Worm (Caenorhabditis elegans) whole organism, L1 larva: Measurements from ENCODE around the gene del-5.

Experiments
- C04F5.9 ChIP-seq: sonication (generic microtip); optimal IDR thresholded peaks from 2 replicates; lab custom pipeline; 2016; ENCODE audit warnings: missing genetic modification characterization, missing compliant biosample characterization
- C16A3.4 ChIP-seq: fragments of 150-350 bp; optimal IDR thresholded peaks from 2 replicates; lab custom pipeline; 2014; ENCODE audit warnings: missing biosample characterization, missing genetic modification characterization
- C34B4.2 ChIP-seq: sonication (generic microtip); optimal IDR thresholded peaks from 2 replicates; lab custom pipeline; 2017; ENCODE audit warnings: mild to moderate bottlenecking, missing genetic modification characterization, missing compliant biosample characterization
- F16B12.6 ChIP-seq: fragments of 150-350 bp; optimal IDR thresholded peaks from 2 replicates; lab custom pipeline; 2014; ENCODE audit warnings: missing biosample characterization, missing genetic modification characterization
- Y116A8C.19 ChIP-seq: sonication (generic microtip); optimal IDR thresholded peaks from 2 replicates; lab custom pipeline; 2016; ENCODE audit warnings: missing compliant biosample characterization, missing genetic modification characterization, borderline replicate concordance
- aly-2 ChIP-seq: fragments of 150-350 bp; optimal IDR thresholded peaks from 2 replicates; lab custom pipeline; 2014; ENCODE audit warnings: missing biosample characterization, missing genetic modification characterization
- blmp-1 ChIP-seq: fragments of 150-350 bp; optimal IDR thresholded peaks from 2 replicates; lab custom pipeline; 2014; ENCODE audit warnings: missing biosample characterization, missing genetic modification characterization
- ceh-63 ChIP-seq: fragments of 200-800 bp; sonication (Bioruptor generic); optimal IDR thresholded peaks from 2 replicates; lab custom pipeline; 2018; ENCODE audit warnings: mild to moderate bottlenecking, missing genetic modification characterization, missing compliant biosample characterization
- ceh-8 ChIP-seq: fragments of 200-800 bp; sonication (Bioruptor generic); optimal IDR thresholded peaks from 2 replicates; lab custom pipeline; 2018; ENCODE audit warnings: mild to moderate bottlenecking, missing genetic modification characterization, moderate library complexity, missing compliant biosample characterization
- ceh-90 ChIP-seq: sonication (generic microtip); optimal IDR thresholded peaks from 2 replicates; lab custom pipeline; 2016; ENCODE audit warnings: missing genetic modification characterization, missing compliant biosample characterization
- dpl-1 ChIP-seq, 3 experiments: fragments of 150-350 bp in 2 of 3; sonication (generic microtip) in 1 of 3; optimal IDR thresholded peaks; 2 replicates each; lab custom pipeline; 2014 to 2017; ENCODE audit warnings: missing biosample characterization in 3 of 3, missing genetic modification characterization in 3 of 3, missing genetic modification reagents in 3 of 3
- dsc-1 ChIP-seq: sonication (generic microtip); optimal IDR thresholded peaks from 2 replicates; lab custom pipeline; 2016; ENCODE audit warnings: mild to moderate bottlenecking, missing genetic modification characterization, missing compliant biosample characterization
- egl-27 ChIP-seq, 2 experiments: fragments of 150-350 bp in 1 of 2; sonication (generic microtip); optimal IDR thresholded peaks; 3 replicates each; lab custom pipeline; 2017 to 2018; ENCODE audit warnings: missing biosample characterization in 2 of 2, missing genetic modification characterization in 2 of 2, missing genetic modification reagents in 2 of 2
- elt-3 ChIP-seq, 6 experiments: fragments of 150-350 bp in 1 of 6; sonication (generic microtip); optimal IDR thresholded peaks; 2 replicates each; lab custom pipeline; 2017 to 2018; ENCODE audit warnings: missing biosample characterization in 6 of 6, missing genetic modification characterization in 6 of 6, inconsistent platforms in 1 of 6
- ets-5 ChIP-seq: fragments of 200-800 bp; sonication (Bioruptor generic); IDR thresholded peaks from 2 replicates; pipeline ENCODE4 v1.3.6; 2022; ENCODE audit warnings: missing genetic modification characterization, missing compliant biosample characterization
- fkh-10 ChIP-seq: sonication (generic microtip); optimal IDR thresholded peaks from 2 replicates; lab custom pipeline; 2017; ENCODE audit warnings: missing biosample characterization, missing genetic modification reagents, missing genetic modification characterization
- fkh-4 ChIP-seq: sonication (generic microtip); optimal IDR thresholded peaks from 2 replicates; lab custom pipeline; 2016; ENCODE audit warnings: missing compliant biosample characterization, missing genetic modification characterization, borderline replicate concordance
- fkh-8 ChIP-seq: sonication (generic microtip); optimal IDR thresholded peaks from 2 replicates; lab custom pipeline; 2016; ENCODE audit warnings: mild to moderate bottlenecking, missing genetic modification characterization, missing compliant biosample characterization
- grh-1 ChIP-seq: fragments of 200-800 bp; sonication (Bioruptor generic); IDR thresholded peaks from 2 replicates; pipeline ENCODE4 v1.3.6; 2022; ENCODE audit warnings: missing genetic modification reagents, missing genetic modification characterization, missing compliant biosample characterization
- hlh-17 ChIP-seq: fragments of 200-800 bp; sonication (Bioruptor generic); optimal IDR thresholded peaks from 2 replicates; lab custom pipeline; 2018; ENCODE audit warnings: missing genetic modification characterization, mild to moderate bottlenecking, missing compliant biosample characterization, moderate library complexity, borderline replicate concordance
- hlh-4 ChIP-seq: sonication (generic microtip); optimal IDR thresholded peaks from 2 replicates; lab custom pipeline; 2016; ENCODE audit warnings: mild to moderate bottlenecking, missing genetic modification characterization, missing compliant biosample characterization
- hpl-2 ChIP-seq: fragments of 150-350 bp; optimal IDR thresholded peaks from 2 replicates; lab custom pipeline; 2014; ENCODE audit warnings: missing biosample characterization, missing genetic modification reagents, missing genetic modification characterization
- isw-1 ChIP-seq: fragments of 200-800 bp; sonication (Bioruptor generic); IDR thresholded peaks from 2 replicates; pipeline ENCODE4 v1.3.6; 2022; ENCODE audit warnings: missing genetic modification characterization, missing compliant biosample characterization
- jun-1 ChIP-seq: fragments of 150-350 bp; optimal IDR thresholded peaks from 2 replicates; lab custom pipeline; 2014; ENCODE audit warnings: missing biosample characterization, missing genetic modification reagents, missing genetic modification characterization
- lin-13 ChIP-seq: fragments of 150-350 bp; optimal IDR thresholded peaks from 2 replicates; lab custom pipeline; 2014; ENCODE audit warnings: missing biosample characterization, missing genetic modification reagents, missing genetic modification characterization
- lin-14 ChIP-seq: fragments of 200-800 bp; sonication (Bioruptor generic); optimal IDR thresholded peaks from 2 replicates; lab custom pipeline; 2018; ENCODE audit warnings: mild to moderate bottlenecking, missing genetic modification characterization, moderate library complexity, missing compliant biosample characterization
- lin-15B ChIP-seq: fragments of 150-350 bp; sonication (generic microtip); optimal IDR thresholded peaks from 3 replicates; lab custom pipeline; 2014; ENCODE audit warnings: missing biosample characterization, missing genetic modification characterization
- lin-35 ChIP-seq, 2 experiments: fragments of 150-350 bp; optimal IDR thresholded peaks; 2 replicates each; lab custom pipeline; 2014; ENCODE audit warnings: missing biosample characterization in 2 of 2, missing genetic modification characterization in 2 of 2, missing genetic modification reagents in 2 of 2
- lin-39 ChIP-seq: fragments of 150-350 bp; optimal IDR thresholded peaks from 2 replicates; lab custom pipeline; 2014; ENCODE audit warnings: missing biosample characterization, missing genetic modification reagents, missing genetic modification characterization
- mab-9 ChIP-seq: fragments of 200-800 bp; sonication (Bioruptor generic); IDR thresholded peaks from 2 replicates; pipeline ENCODE4 v1.3.6; 2022; ENCODE audit warnings: missing genetic modification reagents, missing genetic modification characterization, missing compliant biosample characterization
- mef-2 ChIP-seq: fragments of 150-350 bp; optimal IDR thresholded peaks from 2 replicates; lab custom pipeline; 2014; ENCODE audit warnings: missing biosample characterization, missing genetic modification characterization
- nhr-12 ChIP-seq: sonication (generic microtip); optimal IDR thresholded peaks from 2 replicates; lab custom pipeline; 2017; ENCODE audit warnings: missing biosample characterization, missing genetic modification characterization
- nhr-19 ChIP-seq: fragments of 200-800 bp; sonication (Bioruptor generic); conservative IDR thresholded peaks from 2 replicates; pipeline ENCODE4 v1.3.6; 2022; ENCODE audit warnings: missing genetic modification characterization, missing compliant biosample characterization
- nhr-20 ChIP-seq: sonication (generic microtip); optimal IDR thresholded peaks from 2 replicates; lab custom pipeline; 2016; ENCODE audit warnings: mild to moderate bottlenecking, missing genetic modification characterization, missing compliant biosample characterization
- nhr-237 ChIP-seq: fragments of 150-350 bp; optimal IDR thresholded peaks from 2 replicates; lab custom pipeline; 2014; ENCODE audit warnings: missing biosample characterization, missing genetic modification characterization
- nhr-28 ChIP-seq: fragments of 150-350 bp; optimal IDR thresholded peaks from 2 replicates; lab custom pipeline; 2014; ENCODE audit warnings: missing biosample characterization, missing genetic modification characterization
- nhr-47 ChIP-seq: sonication (generic microtip); optimal IDR thresholded peaks from 2 replicates; lab custom pipeline; 2016; ENCODE audit warnings: mild to moderate bottlenecking, missing genetic modification characterization, moderate library complexity, missing compliant biosample characterization
- nhr-71 ChIP-seq: sonication (generic microtip); optimal IDR thresholded peaks from 2 replicates; lab custom pipeline; 2016; ENCODE audit warnings: mild to moderate bottlenecking, missing genetic modification characterization, moderate library complexity, missing compliant biosample characterization
- nhr-76 ChIP-seq: sonication (generic microtip); optimal IDR thresholded peaks from 2 replicates; lab custom pipeline; 2017; ENCODE audit warnings: missing biosample characterization, missing genetic modification characterization
- nhr-77 ChIP-seq: fragments of 150-350 bp; optimal IDR thresholded peaks from 2 replicates; lab custom pipeline; 2014; ENCODE audit warnings: missing biosample characterization, missing genetic modification characterization
- nhr-84 ChIP-seq: sonication (generic microtip); optimal IDR thresholded peaks from 2 replicates; lab custom pipeline; 2017; ENCODE audit warnings: missing biosample characterization, missing genetic modification characterization
- nhr-90 ChIP-seq: sonication (generic microtip); optimal IDR thresholded peaks from 2 replicates; lab custom pipeline; 2016; ENCODE audit warnings: mild to moderate bottlenecking, missing genetic modification characterization, missing compliant biosample characterization; ENCODE audit not compliant: poor library complexity
- pax-3 ChIP-seq: fragments of 200-800 bp; sonication (Bioruptor generic); optimal IDR thresholded peaks from 2 replicates; lab custom pipeline; 2018; ENCODE audit warnings: mild to moderate bottlenecking, missing genetic modification characterization, moderate library complexity, missing compliant biosample characterization
- pqm-1 ChIP-seq: sonication (generic microtip); optimal IDR thresholded peaks from 3 replicates; lab custom pipeline; 2017; ENCODE audit warnings: missing biosample characterization, missing genetic modification characterization
- rnt-1 ChIP-seq: sonication (generic microtip); optimal IDR thresholded peaks from 2 replicates; lab custom pipeline; 2016; ENCODE audit warnings: mild to moderate bottlenecking, missing genetic modification characterization, moderate library complexity, missing compliant biosample characterization
- sptf-1 ChIP-seq: fragments of 150-350 bp; optimal IDR thresholded peaks from 2 replicates; lab custom pipeline; 2014; ENCODE audit warnings: missing biosample characterization, missing genetic modification characterization
- tbx-2 ChIP-seq: sonication (generic microtip); optimal IDR thresholded peaks from 2 replicates; lab custom pipeline; 2016; ENCODE audit warnings: missing genetic modification characterization, missing compliant biosample characterization
- unc-98 ChIP-seq: fragments of 200-800 bp; sonication (Bioruptor generic); IDR thresholded peaks from 2 replicates; pipeline ENCODE4 v1.3.6; 2022; ENCODE audit warnings: missing genetic modification characterization, missing compliant biosample characterization
- vab-15 ChIP-seq: sonication (generic microtip); optimal IDR thresholded peaks from 2 replicates; lab custom pipeline; 2017; ENCODE audit warnings: missing genotype, mild to moderate bottlenecking, missing genetic modification characterization, missing compliant biosample characterization
- xbp-1 ChIP-seq: sonication (generic microtip); optimal IDR thresholded peaks from 2 replicates; lab custom pipeline; 2016; ENCODE audit warnings: missing genetic modification characterization, missing compliant biosample characterization
- zag-1 ChIP-seq: fragments of 150-350 bp; optimal IDR thresholded peaks from 2 replicates; lab custom pipeline; 2014; ENCODE audit warnings: missing biosample characterization, missing genetic modification characterization
- ztf-11 ChIP-seq, 2 experiments: sonication (generic microtip); optimal IDR thresholded peaks; 2 replicates each; lab custom pipeline; 2016 to 2017; ENCODE audit warnings: missing genetic modification characterization in 2 of 2, missing biosample characterization in 1 of 2, missing compliant biosample characterization in 1 of 2

Gene del-5

ce11 chrX:10963453-10964046, 44.4 kb downstream of the del-5 start, which contains the start of gene nas-10 (continued):
- no peak for TF ChIP-seq sptf-1
- no peak for TF ChIP-seq ceh-90
- TF ChIP-seq nhr-84 (tag; lab: Kevin White, UChicago): no peak
- TF ChIP-seq fkh-10 (GFP tag; lab: Kevin White, UChicago): peak; percentile 32
- TF ChIP-seq hpl-2 (GFP tag; lab: Kevin White, UChicago): no peak
- TF ChIP-seq isw-1: no peak
- no peak for TF ChIP-seq nhr-47 (tag; lab: Kevin White, UChicago)
- TF ChIP-seq grh-1 (GFP tag; lab: Robert Waterston, UW): 0 out of 2 replicates have a peak, but pooled peaks have one; percentile 24
- no peak for TF ChIP-seq lin-15B (tag; lab: Kevin White, UChicago)
- no peak for TF ChIP-seq fkh-4
- TF ChIP-seq vab-15 (tag; lab: Kevin White, UChicago): no peak
- TF ChIP-seq dsc-1 (tag; lab: Kevin White, UChicago): peak; percentile 52
- peak; percentile 25 for TF ChIP-seq jun-1 (tag; lab: Kevin White, UChicago)
- no peak for TF ChIP-seq egl-27 (tag; optimal IDR thresholded peaks at IDR 0.05; lab: Kevin White, UChicago)
- no peak for TF ChIP-seq aly-2 (tag; lab: Kevin White, UChicago)
- no peak for TF ChIP-seq nhr-77
- TF ChIP-seq mab-9: no peak
- TF ChIP-seq C34B4.2 (tag; lab: Kevin White, UChicago): no peak
- TF ChIP-seq dpl-1 (GFP tag; optimal IDR thresholded peaks at IDR 0.05; lab: Kevin White, UChicago): no peak
- no peak for TF ChIP-seq nhr-76 (tag; lab: Kevin White, UChicago)
- TF ChIP-seq lin-13: no peak
- no peak for TF ChIP-seq Y116A8C.19
- no peak for TF ChIP-seq pax-3 (tag; lab: Kevin White, UChicago)
- TF ChIP-seq lin-35 (GFP tag; optimal IDR thresholded peaks at IDR 0.05; lab: Kevin White, UChicago): peak in 1 of 2 experiments; percentile 61
- peak; percentile 68 for TF ChIP-seq nhr-71
- TF ChIP-seq C16A3.4 (tag; lab: Kevin White, UChicago): peak; percentile 52
- no peak for TF ChIP-seq hlh-4 (tag; lab: Kevin White, UChicago)
- TF ChIP-seq tbx-2: no peak
- TF ChIP-seq ceh-8: no peak
- peak in 1 of 6 experiments; percentile 18 for TF ChIP-seq elt-3 (tag; optimal IDR thresholded peaks at IDR 0.05; lab: Kevin White, UChicago)
- no peak for TF ChIP-seq ceh-63 (GFP tag; lab: Kevin White, UChicago)
- no peak for TF ChIP-seq pqm-1 (tag; lab: Kevin White, UChicago)
- TF ChIP-seq nhr-90 (tag; lab: Kevin White, UChicago): peak; percentile 73
- no peak for TF ChIP-seq F16B12.6 (tag; lab: Kevin White, UChicago)
- TF ChIP-seq C04F5.9 (tag; lab: Kevin White, UChicago): no peak
- no peak for TF ChIP-seq zag-1 (tag; lab: Kevin White, UChicago)
- peak; percentile 21 for TF ChIP-seq blmp-1 (tag; lab: Kevin White, UChicago)
- peak; percentile 47 for TF ChIP-seq lin-14
- TF ChIP-seq nhr-19 (GFP tag; lab: Robert Waterston, UW): peak; percentile 68
- TF ChIP-seq nhr-237: no peak
- peak; percentile 39 for TF ChIP-seq xbp-1 (tag; lab: Kevin White, UChicago)
- no peak for TF ChIP-seq mef-2 (tag; lab: Kevin White, UChicago)
- no peak for TF ChIP-seq nhr-12 (tag; lab: Kevin White, UChicago)
- TF ChIP-seq unc-98 (GFP tag; lab: Robert Waterston, UW): no peak
- no peak for TF ChIP-seq fkh-8 (tag; lab: Kevin White, UChicago)
- TF ChIP-seq ets-5: no peak
- peak; percentile 65 for TF ChIP-seq nhr-20 (tag; lab: Kevin White, UChicago)
- no peak for TF ChIP-seq nhr-28
- peak; percentile 37 for TF ChIP-seq rnt-1 (tag; lab: Kevin White, UChicago)
- peak in 1 of 2 experiments; percentile 38 for TF ChIP-seq ztf-11 (tag; optimal IDR thresholded peaks at IDR 0.05; lab: Kevin White, UChicago)
- no peak for TF ChIP-seq hlh-17 (GFP tag; lab: Kevin White, UChicago)
- no peak for TF ChIP-seq lin-39 (tag; lab: Kevin White, UChicago)
